Fruit fly (Drosophila melanogaster) whole organism, prepupa: ENCODE results near the gene CG3491.
"Not testable (repeated sequence)": the region's sequence is repeated elsewhere in the genome, so short reads cannot be mapped to it uniquely, and the experiment has no call there.

Source experiments
- CG10631 ChIP-seq: fragments of 200-800 bp; sonication (Bioruptor generic); optimal IDR thresholded peaks from 2 replicates; lab custom pipeline; 2016; ENCODE audit warnings: missing biosample characterization, missing genetic modification characterization
- CG11294 ChIP-seq: fragments of 200-800 bp; sonication (Bioruptor generic); IDR thresholded peaks from 2 replicates; pipeline ENCODE4 v1.3.6; 2022; ENCODE audit warnings: missing biosample characterization, missing genetic modification characterization
- CG11762 ChIP-seq: fragments of 200-800 bp; sonication (Bioruptor generic); optimal IDR thresholded peaks from 3 replicates; lab custom pipeline; 2016; ENCODE audit warnings: missing biosample characterization, missing genetic modification characterization; ENCODE audit not compliant: insufficient read depth
- CG3032 ChIP-seq: fragments of 200-800 bp; optimal IDR thresholded peaks from 2 replicates; lab custom pipeline; 2019; ENCODE audit warnings: missing biosample characterization, mild to moderate bottlenecking, missing genetic modification characterization, moderate library complexity
- CG31627 ChIP-seq: fragments of 200-800 bp; sonication (Bioruptor generic); optimal IDR thresholded peaks from 3 replicates; lab custom pipeline; 2016; ENCODE audit warnings: missing biosample characterization, missing genetic modification characterization
- CG32006 ChIP-seq: fragments of 200-800 bp; sonication (Bioruptor generic); optimal IDR thresholded peaks from 3 replicates; lab custom pipeline; 2017; ENCODE audit warnings: missing biosample characterization, mild to moderate bottlenecking, missing genetic modification characterization
- CG34406 ChIP-seq: fragments of 200-800 bp; sonication (Bioruptor generic); optimal IDR thresholded peaks from 3 replicates; lab custom pipeline; 2016; ENCODE audit warnings: missing biosample characterization, missing genetic modification characterization
- CG4318 ChIP-seq: fragments of 200-800 bp; sonication (Bioruptor generic); optimal IDR thresholded peaks from 3 replicates; lab custom pipeline; 2017; ENCODE audit warnings: missing biosample characterization, mild to moderate bottlenecking, missing genetic modification characterization
- CG8319 ChIP-seq: fragments of 200-800 bp; sonication (Bioruptor generic); optimal IDR thresholded peaks from 3 replicates; lab custom pipeline; 2016; ENCODE audit warnings: missing biosample characterization, missing genetic modification characterization
- CG8632 ChIP-seq: fragments of 200-800 bp; sonication (Bioruptor generic); optimal IDR thresholded peaks from 3 replicates; lab custom pipeline; 2016; ENCODE audit warnings: missing biosample characterization, missing genetic modification characterization
- Eip75B ChIP-seq: fragments of 200-800 bp; sonication (Bioruptor generic); optimal IDR thresholded peaks from 3 replicates; lab custom pipeline; 2016; ENCODE audit warnings: missing biosample characterization, missing genetic modification characterization
- Eip78C ChIP-seq: fragments of 200-800 bp; sonication (Bioruptor generic); peaks from one replicate; lab custom pipeline; 2016; ENCODE audit warnings: missing biosample characterization, missing genetic modification characterization
- Eip93F ChIP-seq: fragments of 200-800 bp; sonication (Bioruptor generic); optimal IDR thresholded peaks from 2 replicates; lab custom pipeline; 2016; ENCODE audit warnings: missing biosample characterization, mild to moderate bottlenecking, missing genetic modification characterization
- Ets21C ChIP-seq: fragments of 200-800 bp; sonication (Bioruptor generic); optimal IDR thresholded peaks from 3 replicates; lab custom pipeline; 2016; ENCODE audit warnings: missing biosample characterization, missing genetic modification characterization
- Ets96B ChIP-seq: fragments of 200-800 bp; optimal IDR thresholded peaks from 2 replicates; lab custom pipeline; 2019; ENCODE audit warnings: missing biosample characterization, mild to moderate bottlenecking, missing genetic modification characterization, moderate library complexity
- Gug ChIP-seq: fragments of 200-800 bp; sonication (Bioruptor generic); IDR thresholded peaks from 2 replicates; pipeline ENCODE4 v1.3.6; 2022; ENCODE audit warnings: missing biosample characterization, missing genetic modification characterization
- Hr38 ChIP-seq: sonication (Bioruptor generic); optimal IDR thresholded peaks from 2 replicates; lab custom pipeline; 2016; ENCODE audit warnings: missing biosample characterization, missing genetic modification characterization
- Hr39 ChIP-seq: fragments of 200-800 bp; sonication (Bioruptor generic); optimal IDR thresholded peaks from 2 replicates; lab custom pipeline; 2016; ENCODE audit warnings: missing biosample characterization, missing genetic modification characterization
- Hr4 ChIP-seq: fragments of 200-800 bp; sonication (Bioruptor generic); optimal IDR thresholded peaks from 3 replicates; lab custom pipeline; 2016; ENCODE audit warnings: missing biosample characterization, missing genetic modification characterization
- Lpt ChIP-seq: fragments of 200-800 bp; sonication (Bioruptor generic); optimal IDR thresholded peaks from 3 replicates; lab custom pipeline; 2016; ENCODE audit warnings: missing biosample characterization, missing genetic modification characterization
- Met ChIP-seq: fragments of 200-800 bp; sonication (Bioruptor generic); optimal IDR thresholded peaks from 3 replicates; lab custom pipeline; 2016; ENCODE audit warnings: missing biosample characterization, missing genetic modification characterization
- OdsH ChIP-seq: fragments of 200-800 bp; sonication (Bioruptor generic); optimal IDR thresholded peaks from 3 replicates; lab custom pipeline; 2016; ENCODE audit warnings: missing biosample characterization, missing genetic modification characterization
- achi ChIP-seq: fragments of 200-800 bp; sonication (Bioruptor generic); optimal IDR thresholded peaks from 3 replicates; lab custom pipeline; 2016; ENCODE audit warnings: missing biosample characterization, missing genetic modification characterization
- cyc ChIP-seq: fragments of 200-800 bp; sonication (Bioruptor generic); optimal IDR thresholded peaks from 3 replicates; lab custom pipeline; 2016; ENCODE audit warnings: missing biosample characterization, missing genetic modification characterization
- esn ChIP-seq: fragments of 200-800 bp; sonication (Bioruptor generic); optimal IDR thresholded peaks from 2 replicates; lab custom pipeline; 2016; ENCODE audit warnings: missing biosample characterization, mild to moderate bottlenecking, missing genetic modification characterization, moderate library complexity
- fkh ChIP-seq: fragments of 200-800 bp; sonication (Bioruptor generic); optimal IDR thresholded peaks from 3 replicates; lab custom pipeline; 2017; ENCODE audit warnings: missing biosample characterization, mild to moderate bottlenecking, missing genetic modification characterization, moderate library complexity
- lz ChIP-seq: fragments of 200-800 bp; sonication (Bioruptor generic); optimal IDR thresholded peaks from 3 replicates; lab custom pipeline; 2016; ENCODE audit warnings: missing biosample characterization, missing genetic modification characterization
- net ChIP-seq: fragments of 200-800 bp; sonication (Bioruptor generic); optimal IDR thresholded peaks from 3 replicates; lab custom pipeline; 2016; ENCODE audit warnings: missing biosample characterization, missing genetic modification characterization
- pdm3 ChIP-seq: fragments of 200-800 bp; sonication (Bioruptor generic); optimal IDR thresholded peaks from 3 replicates; lab custom pipeline; 2016; ENCODE audit warnings: missing biosample characterization, missing genetic modification characterization
- spab ChIP-seq: fragments of 200-800 bp; sonication (Bioruptor generic); optimal IDR thresholded peaks from 2 replicates; lab custom pipeline; 2017; ENCODE audit warnings: missing biosample characterization, mild to moderate bottlenecking, missing genetic modification characterization, missing genetic modification reagents
- ss ChIP-seq, 2 experiments: fragments of 200-800 bp; sonication (Bioruptor generic); optimal IDR thresholded peaks; 2 replicates in 1 of 2; 3 replicates in 1 of 2; lab custom pipeline; 2017 to 2018; ENCODE audit warnings: mild to moderate bottlenecking in 2 of 2, missing biosample characterization in 2 of 2, missing genetic modification characterization in 2 of 2, moderate library complexity in 1 of 2
- svp ChIP-seq: fragments of 200-800 bp; sonication (Bioruptor generic); peaks from one replicate; lab custom pipeline; 2016; ENCODE audit warnings: missing biosample characterization, missing genetic modification characterization
- topi ChIP-seq: fragments of 200-800 bp; sonication (Bioruptor generic); optimal IDR thresholded peaks from 3 replicates; lab custom pipeline; 2016; ENCODE audit warnings: missing biosample characterization, missing genetic modification characterization
- vri ChIP-seq: fragments of 200-800 bp; sonication (Bioruptor generic); optimal IDR thresholded peaks from 3 replicates; lab custom pipeline; 2016; ENCODE audit warnings: missing biosample characterization, mild to moderate bottlenecking, missing genetic modification characterization

Gene CG3491

dm6 chr2L:14924290-14924689 is at the start of gene CG3491:
CG3491 (plus strand) TSS chr2L:14924590.
- TF ChIP-seq svp (GFP tag; lab: Kevin White, UChicago) (peak; percentile 46), lz (no peak), CG3032 (tag; lab: Kevin White, UChicago) (no peak), CG11762 (GFP tag; lab: Kevin White, UChicago) (no peak), CG10631 (GFP tag; lab: Kevin White, UChicago) (no peak), pdm3 (GFP tag; lab: Kevin White, UChicago) (no peak)

DNA sequence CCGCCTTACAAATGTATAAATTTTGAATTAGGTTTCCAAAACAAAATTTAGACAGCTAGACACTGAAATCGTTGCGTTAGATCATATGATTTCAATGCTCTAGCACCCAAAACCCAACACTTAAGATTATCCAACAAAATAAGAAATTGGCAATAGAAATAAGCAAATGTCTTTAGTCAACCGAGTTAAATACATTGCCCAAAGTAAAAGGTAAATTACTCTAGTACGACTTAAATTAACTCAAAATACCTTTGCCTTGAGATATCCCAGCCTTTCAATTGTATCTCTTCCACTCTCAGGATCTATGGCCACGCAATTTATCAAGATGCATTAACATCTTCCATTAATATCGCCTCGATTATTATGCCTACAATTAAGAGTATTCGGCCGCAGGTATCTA is 48.2 kb upstream of the CG3491 start, which contains the start of gene CG15278:
CG15278 (minus strand) TSS at position 101 of the 400 bp plus-strand sequence.
- TF ChIP-seq CG8319 (GFP tag; lab: Kevin White, UChicago) (no peak), Ets21C (GFP tag; lab: Kevin White, UChicago) (no peak), CG11294 (no peak), Ets96B (tag; lab: Kevin White, UChicago) (no peak), Gug (no peak), Eip78C (GFP tag; lab: Kevin White, UChicago) (no peak), CG4318 (no peak), spab (GFP tag; lab: Kevin White, UChicago) (no peak), topi (GFP tag; lab: Kevin White, UChicago) (no peak), Met (GFP tag; lab: Kevin White, UChicago) (no peak), Hr38 (GFP tag; lab: Kevin White, UChicago) (no peak), Lpt (GFP tag; lab: Kevin White, UChicago) (no peak), Hr39 (no peak), net (GFP tag; lab: Kevin White, UChicago) (no peak), CG34406 (no peak), CG32006 (GFP tag; lab: Kevin White, UChicago) (no peak), achi (GFP tag; lab: Kevin White, UChicago) (no peak), esn (GFP tag; lab: Kevin White, UChicago) (no peak)

DNA sequence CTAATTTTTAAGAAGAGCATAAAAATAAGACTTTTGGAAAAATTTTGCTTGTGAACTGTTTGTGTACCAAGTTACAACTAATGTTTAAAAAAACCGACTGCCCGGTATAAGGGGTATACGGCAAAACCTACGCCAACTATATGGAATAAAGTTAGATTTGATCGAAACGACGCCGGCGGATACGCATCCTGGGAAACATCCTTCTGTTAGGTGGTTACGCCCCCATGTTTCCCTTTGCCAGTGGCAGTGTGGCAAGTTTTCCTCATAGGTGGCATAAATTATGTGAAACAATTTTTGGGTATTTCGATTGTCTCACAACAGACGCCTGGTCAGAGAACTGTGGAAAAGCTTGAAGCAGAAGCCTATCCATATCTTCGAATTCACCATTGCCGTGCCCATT is 42.8 kb upstream of the CG3491 start, which contains the start of gene ProtA:
ProtA (minus strand) TSS at position 101 of the 400 bp plus-strand sequence.
- TF ChIP-seq Eip93F (GFP tag; lab: Kevin White, UChicago); cyc (GFP tag; lab: Kevin White, UChicago); lz: not testable (repeated sequence)

DNA sequence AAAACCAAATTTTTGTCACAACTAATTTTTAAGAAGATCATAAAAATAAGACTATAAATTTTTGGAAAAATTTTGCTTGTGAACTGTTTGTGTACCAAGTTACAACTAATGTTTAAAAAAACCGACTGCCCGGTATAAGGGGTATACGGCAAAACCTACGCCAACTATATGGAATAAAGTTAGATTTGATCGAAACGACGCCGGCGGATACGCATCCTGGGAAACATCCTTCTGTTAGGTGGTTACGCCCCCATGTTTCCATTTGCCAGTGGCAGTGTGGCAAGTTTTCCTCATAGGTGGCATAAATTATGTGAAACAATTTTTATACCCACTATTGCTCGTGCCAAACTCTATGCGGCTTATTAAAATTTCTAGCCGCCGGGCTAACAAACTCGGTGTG is 40.8 kb upstream of the CG3491 start, which contains the start of gene ProtB:
ProtB (minus strand) TSS at position 101 of the 400 bp plus-strand sequence.
- not testable (repeated sequence) for TF ChIP-seq ss (GFP tag; optimal IDR thresholded peaks at IDR 0.05; lab: Kevin White, UChicago); CG31627 (GFP tag; lab: Kevin White, UChicago); CG8632

- TF ChIP-seq svp (GFP tag; lab: Kevin White, UChicago) (peak; percentile 4), CG34406 (no peak)
Measured at dm6 chr2L:14887530-14887929, 36.9 kb upstream of the CG3491 start.

DNA sequence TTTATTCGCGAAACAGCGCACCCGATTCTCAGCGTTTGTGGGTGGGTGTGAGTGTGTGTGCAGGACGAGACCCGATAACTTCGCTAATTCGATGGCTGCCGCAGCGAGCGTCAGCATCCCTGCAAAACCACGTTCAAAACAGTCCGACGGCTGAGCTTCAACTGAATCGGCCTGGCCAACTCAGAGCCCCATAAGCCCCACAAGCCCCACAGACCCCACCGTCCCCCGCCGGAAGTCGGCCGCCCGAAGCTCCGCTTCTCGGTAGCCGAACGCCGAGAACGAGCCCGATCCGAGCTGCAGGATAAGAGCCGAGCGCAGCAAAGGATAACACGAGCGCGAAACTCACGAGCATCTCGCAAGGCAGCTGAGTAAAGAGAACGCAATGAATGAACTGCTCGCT is 47.7 kb downstream of the CG3491 start, which contains the start of gene side-II:
side-II (minus strand) TSS at position 168 of the 400 bp plus-strand sequence.
- no peak for TF ChIP-seq Eip75B (GFP tag; lab: Kevin White, UChicago)
- TF ChIP-seq OdsH (GFP tag; lab: Kevin White, UChicago): no peak
- TF ChIP-seq, all 60 proteins: peak for 0

- TF ChIP-seq vri: no peak
- TF ChIP-seq Hr4 (GFP tag; lab: Kevin White, UChicago): no peak
- TF ChIP-seq lz: no peak
- TF ChIP-seq fkh (GFP tag; lab: Kevin White, UChicago): no peak
- TF ChIP-seq achi (GFP tag; lab: Kevin White, UChicago): no peak
- no peak for TF ChIP-seq Hr38 (GFP tag; lab: Kevin White, UChicago)
- no peak for TF ChIP-seq CG34406
Measured at dm6 chr2L:14972836-14973235, 48.4 kb downstream of the CG3491 start.
